Fruit fly (Drosophila melanogaster) whole organism, embryonic: Measurements from ENCODE around the gene CycB3.
A peak's percentile ranks its signal among the peaks of the same experiment; 100 is the strongest.

Experiments used
- ATbp ChIP-seq: fragments of 200-800 bp; sonication (Bioruptor generic); optimal IDR thresholded peaks from 2 replicates; lab custom pipeline; 2017; ENCODE audit warnings: missing biosample characterization, mild to moderate bottlenecking, missing genetic modification characterization, missing genetic modification reagents
- Antp ChIP-seq: fragments of 200-800 bp; sonication (Bioruptor generic); optimal IDR thresholded peaks from 3 replicates; lab custom pipeline; 2016; ENCODE audit warnings: missing biosample characterization, missing genetic modification characterization
- CG10431 ChIP-seq: fragments of 200-800 bp; sonication (Bioruptor generic); optimal IDR thresholded peaks from 3 replicates; lab custom pipeline; 2018; ENCODE audit warnings: missing biosample characterization, mild to moderate bottlenecking, missing genetic modification characterization
- CG10543 ChIP-seq: fragments of 200-800 bp; sonication (Bioruptor generic); optimal IDR thresholded peaks from 3 replicates; lab custom pipeline; 2017; ENCODE audit warnings: missing biosample characterization, mild to moderate bottlenecking, missing genetic modification characterization, moderate library complexity
- CG10959 ChIP-seq: fragments of 200-800 bp; sonication (Bioruptor generic); IDR thresholded peaks from 2 replicates; pipeline ENCODE4 v1.3.6; 2022; ENCODE audit warnings: missing biosample characterization, missing genetic modification characterization
- CG12391 ChIP-seq: fragments of 200-800 bp; sonication (Bioruptor generic); optimal IDR thresholded peaks from 3 replicates; lab custom pipeline; 2018; ENCODE audit warnings: missing biosample characterization, mild to moderate bottlenecking, missing genetic modification characterization, moderate library complexity
- CG15011 ChIP-seq: fragments of 200-800 bp; sonication (Bioruptor generic); optimal IDR thresholded peaks from 3 replicates; lab custom pipeline; 2018; ENCODE audit warnings: missing biosample characterization, mild to moderate bottlenecking, missing genetic modification characterization
- CG17912 ChIP-seq: fragments of 200-800 bp; sonication (Bioruptor generic); optimal IDR thresholded peaks from 2 replicates; lab custom pipeline; 2018; ENCODE audit warnings: missing biosample characterization, mild to moderate bottlenecking, missing genetic modification characterization
- CG3065 ChIP-seq: fragments of 200-800 bp; sonication (Bioruptor generic); optimal IDR thresholded peaks from 2 replicates; lab custom pipeline; 2016; ENCODE audit warnings: missing biosample characterization, missing genetic modification characterization
- CG33213 ChIP-seq: fragments of 200-800 bp; sonication (Bioruptor generic); optimal IDR thresholded peaks from 3 replicates; lab custom pipeline; 2016; ENCODE audit warnings: missing biosample characterization, missing genetic modification characterization
- CG4404 ChIP-seq: fragments of 200-800 bp; sonication (Bioruptor generic); IDR thresholded peaks from 2 replicates; pipeline ENCODE4 v1.3.6; 2022; ENCODE audit warnings: missing biosample characterization, missing genetic modification characterization
- CG6272 ChIP-seq: fragments of 200-800 bp; sonication (Bioruptor generic); IDR thresholded peaks from 2 replicates; pipeline ENCODE4 v1.3.6; 2022; ENCODE audit warnings: missing biosample characterization, missing genetic modification characterization
- CG6854 ChIP-seq: fragments of 200-800 bp; sonication (Bioruptor generic); optimal IDR thresholded peaks from 3 replicates; lab custom pipeline; 2017; ENCODE audit warnings: missing biosample characterization, mild to moderate bottlenecking, missing genetic modification characterization
- CG7745 ChIP-seq: fragments of 200-800 bp; sonication (Bioruptor generic); optimal IDR thresholded peaks from 2 replicates; lab custom pipeline; 2018; ENCODE audit warnings: missing biosample characterization, mild to moderate bottlenecking, missing genetic modification characterization, moderate library complexity
- CG7963 ChIP-seq: fragments of 200-800 bp; sonication (Bioruptor generic); IDR thresholded peaks from 3 replicates; pipeline ENCODE4 v1.3.6; 2022; ENCODE audit warnings: missing biosample characterization, missing genetic modification characterization; ENCODE audit not compliant: partially characterized antibody
- Dek ChIP-seq: fragments of 200-800 bp; sonication (Bioruptor generic); optimal IDR thresholded peaks from 3 replicates; lab custom pipeline; 2019; ENCODE audit warnings: missing biosample characterization, mild to moderate bottlenecking, missing genetic modification characterization, moderate library complexity
- Dp ChIP-seq: fragments of 200-800 bp; sonication (Bioruptor generic); optimal IDR thresholded peaks from 2 replicates; lab custom pipeline; 2018; ENCODE audit warnings: missing biosample characterization, mild to moderate bottlenecking, missing genetic modification characterization, moderate library complexity
- Drgx ChIP-seq: fragments of 200-800 bp; sonication (Bioruptor generic); IDR thresholded peaks from 2 replicates; pipeline ENCODE4 v1.3.6; 2022; ENCODE audit warnings: missing biosample characterization, missing genetic modification characterization
- Eip74EF ChIP-seq, 2 experiments: fragments of 200-800 bp in 1 of 2; fragments of >200 bp in 1 of 2; sonication (Bioruptor generic) in 1 of 2; optimal IDR thresholded peaks; 2 replicates each; lab custom pipeline; 2017 to 2019; ENCODE audit warnings: missing biosample characterization in 2 of 2, missing genetic modification characterization in 2 of 2, mild to moderate bottlenecking in 1 of 2, moderate library complexity in 1 of 2
- GATAe ChIP-seq: fragments of 200-800 bp; sonication (Bioruptor generic); conservative IDR thresholded peaks from 2 replicates; pipeline ENCODE4 v1.3.6; 2022; ENCODE audit warnings: missing biosample characterization, missing genetic modification characterization
- HmgZ ChIP-seq: fragments of 200-800 bp; sonication (Bioruptor generic); optimal IDR thresholded peaks from 2 replicates; lab custom pipeline; 2018; ENCODE audit warnings: missing biosample characterization, mild to moderate bottlenecking, missing genetic modification characterization
- Hr3 ChIP-seq: fragments of 200-800 bp; sonication (Bioruptor generic); optimal IDR thresholded peaks from 3 replicates; lab custom pipeline; 2016; ENCODE audit warnings: missing biosample characterization, missing genetic modification characterization
- Jarid2 ChIP-seq: fragments of 200-800 bp; sonication (Bioruptor generic); optimal IDR thresholded peaks from 3 replicates; lab custom pipeline; 2017; ENCODE audit warnings: mild to moderate bottlenecking, missing biosample characterization, missing genetic modification reagents, missing genetic modification characterization
- Oli ChIP-seq: fragments of 200-800 bp; sonication (Bioruptor generic); optimal IDR thresholded peaks from 2 replicates; lab custom pipeline; 2018; ENCODE audit warnings: missing biosample characterization, mild to moderate bottlenecking, missing genetic modification characterization, moderate library complexity
- Sin3A ChIP-seq: fragments of >200 bp; optimal IDR thresholded peaks from 2 replicates; lab custom pipeline; 2018
- Ssrp ChIP-seq: fragments of 200-800 bp; sonication (Bioruptor generic); optimal IDR thresholded peaks from 2 replicates; lab custom pipeline; 2018; ENCODE audit warnings: missing biosample characterization, mild to moderate bottlenecking, missing genetic modification characterization, moderate library complexity
- Xbp1 ChIP-seq: fragments of 200-800 bp; sonication (Bioruptor generic); optimal IDR thresholded peaks from 3 replicates; lab custom pipeline; 2016; ENCODE audit warnings: missing biosample characterization, mild to moderate bottlenecking, missing genetic modification characterization
- ara ChIP-seq: fragments of 200-800 bp; sonication (Bioruptor generic); IDR thresholded peaks from 2 replicates; pipeline ENCODE4 v1.3.6; 2022; ENCODE audit warnings: missing biosample characterization, missing genetic modification characterization
- ato ChIP-seq: fragments of 200-800 bp; sonication (Bioruptor generic); IDR thresholded peaks from 2 replicates; pipeline ENCODE4 v1.3.6; 2022; ENCODE audit warnings: missing biosample characterization, missing genetic modification characterization; ENCODE audit not compliant: partially characterized antibody
- chm ChIP-seq: fragments of 200-800 bp; sonication (Bioruptor generic); IDR thresholded peaks from 2 replicates; pipeline ENCODE4 v1.3.6; 2022; ENCODE audit warnings: missing biosample characterization, missing genetic modification characterization
- croc ChIP-seq: fragments of 200-800 bp; sonication (Bioruptor generic); conservative IDR thresholded peaks from 3 replicates; pipeline ENCODE4 v1.3.6; 2022; ENCODE audit warnings: missing biosample characterization, missing genetic modification characterization
- cwo ChIP-seq: fragments of 200-800 bp; sonication (Bioruptor generic); optimal IDR thresholded peaks from 3 replicates; lab custom pipeline; 2017; ENCODE audit warnings: missing biosample characterization, missing genetic modification characterization, mild to moderate bottlenecking, moderate library complexity, missing genetic modification reagents
- danr ChIP-seq: fragments of 200-800 bp; sonication (Bioruptor generic); IDR thresholded peaks from 2 replicates; pipeline ENCODE4 v1.3.6; 2022; ENCODE audit warnings: missing biosample characterization, missing genetic modification characterization
- ems ChIP-seq: fragments of 200-800 bp; sonication (Bioruptor generic); optimal IDR thresholded peaks from 3 replicates; lab custom pipeline; 2016; ENCODE audit warnings: missing biosample characterization, missing genetic modification characterization
- hbn ChIP-seq: fragments of 200-800 bp; sonication (Bioruptor generic); IDR thresholded peaks from 2 replicates; pipeline ENCODE4 v1.3.6; 2022; ENCODE audit warnings: missing biosample characterization, missing genetic modification characterization; ENCODE audit not compliant: partially characterized antibody
- ind ChIP-seq: fragments of 200-800 bp; sonication (Bioruptor generic); optimal IDR thresholded peaks from 3 replicates; lab custom pipeline; 2016; ENCODE audit warnings: missing biosample characterization, missing genetic modification characterization
- nmo ChIP-seq: fragments of 200-800 bp; sonication (Bioruptor generic); optimal IDR thresholded peaks from 2 replicates; lab custom pipeline; 2018; ENCODE audit warnings: missing biosample characterization, mild to moderate bottlenecking, missing genetic modification characterization, moderate library complexity
- org-1 ChIP-seq: fragments of 200-800 bp; sonication (Bioruptor generic); optimal IDR thresholded peaks from 2 replicates; lab custom pipeline; 2017; ENCODE audit warnings: missing biosample characterization, missing genetic modification characterization
- pan ChIP-seq, 4 experiments: fragments of >200 bp in 3 of 4; fragments of 200-800 bp in 1 of 4; sonication (Bioruptor generic) in 1 of 4; optimal IDR thresholded peaks in 3 of 4; IDR thresholded peaks in 1 of 4; 2 replicates each; pipeline versions ENCODE4 v1.3.6 to Lab custom; 2017 to 2022; ENCODE audit warnings: missing biosample characterization in 2 of 4, missing genetic modification characterization in 2 of 4, mixed read lengths in 1 of 4
- pfk ChIP-seq: fragments of 200-800 bp; sonication (Bioruptor generic); optimal IDR thresholded peaks from 2 replicates; lab custom pipeline; 2018; ENCODE audit warnings: missing biosample characterization, mild to moderate bottlenecking, missing genetic modification characterization, moderate library complexity
- phol ChIP-seq: fragments of 200-800 bp; sonication (Bioruptor generic); optimal IDR thresholded peaks from 3 replicates; lab custom pipeline; 2018; ENCODE audit warnings: missing biosample characterization, mild to moderate bottlenecking, missing genetic modification characterization, moderate library complexity
- pzg ChIP-seq: fragments of 200-800 bp; sonication (Bioruptor generic); optimal IDR thresholded peaks from 3 replicates; lab custom pipeline; 2018; ENCODE audit warnings: missing biosample characterization, mild to moderate bottlenecking, missing genetic modification characterization, moderate library complexity
- row ChIP-seq: fragments of 200-800 bp; sonication (Bioruptor generic); IDR thresholded peaks from 3 replicates; pipeline ENCODE4 v1.3.6; 2022; ENCODE audit warnings: missing biosample characterization, missing genetic modification characterization
- schlank ChIP-seq: fragments of 200-800 bp; sonication (Bioruptor generic); optimal IDR thresholded peaks from 2 replicates; lab custom pipeline; 2018; ENCODE audit warnings: missing biosample characterization, mild to moderate bottlenecking, missing genetic modification characterization
- sim ChIP-seq: fragments of 200-800 bp; sonication (Bioruptor generic); IDR thresholded peaks from 2 replicates; pipeline ENCODE4 v1.3.6; 2022; ENCODE audit warnings: missing biosample characterization, missing genetic modification characterization
- slbo ChIP-seq: fragments of 200-800 bp; sonication (Bioruptor generic); IDR thresholded peaks from 2 replicates; pipeline ENCODE4 v1.3.6; 2022; ENCODE audit warnings: missing biosample characterization, missing genetic modification characterization
- slou ChIP-seq: fragments of 200-800 bp; sonication (Bioruptor generic); optimal IDR thresholded peaks from 3 replicates; lab custom pipeline; 2016; ENCODE audit warnings: missing biosample characterization, missing genetic modification characterization
- tll ChIP-seq, 2 experiments: fragments of 200-800 bp in 1 of 2; fragments of >200 bp in 1 of 2; sonication (Bioruptor generic) in 1 of 2; optimal IDR thresholded peaks; 2 replicates each; lab custom pipeline; 2017 to 2019; ENCODE audit warnings: missing biosample characterization in 2 of 2, missing genetic modification characterization in 2 of 2, mild to moderate bottlenecking in 1 of 2, moderate library complexity in 1 of 2
- trem ChIP-seq: fragments of 200-800 bp; optimal IDR thresholded peaks from 3 replicates; lab custom pipeline; 2019; ENCODE audit warnings: missing biosample characterization, mild to moderate bottlenecking, missing genetic modification characterization, moderate library complexity

CycB3 gene

DNA sequence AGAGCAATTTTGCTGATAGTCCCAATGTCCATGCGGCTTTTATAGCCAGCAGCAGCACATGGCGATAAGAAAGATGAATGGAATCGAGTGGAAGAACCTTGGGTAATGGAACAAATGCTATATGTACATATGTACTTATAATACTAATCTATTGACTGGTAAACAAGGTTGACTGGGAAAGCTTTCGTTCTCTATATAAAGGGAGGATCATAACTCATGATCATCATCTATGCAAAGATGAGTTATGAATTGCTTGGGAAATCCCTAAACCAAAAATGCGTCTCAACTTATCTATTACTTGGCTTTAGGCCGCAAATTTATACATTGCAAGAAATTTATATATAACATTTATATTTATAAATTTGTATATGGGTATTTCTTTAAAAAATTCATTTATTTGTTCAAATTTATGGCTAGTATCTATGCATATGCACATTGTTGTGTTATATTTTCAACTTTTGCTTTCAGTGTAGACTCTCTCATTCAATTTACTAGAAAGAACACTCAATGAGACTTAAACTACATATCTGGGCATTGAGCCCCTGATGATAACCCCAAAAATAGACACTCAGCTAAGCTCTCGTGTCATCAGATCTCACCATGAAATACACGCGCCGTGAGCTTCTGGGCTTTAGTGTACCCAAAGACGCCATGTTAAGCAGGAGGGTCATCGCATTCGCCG lies 5.8 kb downstream of the CycB3 start, which contains the start of the genes Srg1 and Elal (continued):
- TF ChIP-seq slbo = peak; percentile 68; the same call in 1 of the 2 replicates
- TF ChIP-seq chm = no peak
- TF ChIP-seq CG7745 (tag; lab: Kevin White, UChicago) = no peak
- no peak for TF ChIP-seq CG10431 (GFP tag; lab: Kevin White, UChicago)
- no peak for TF ChIP-seq CG7963 (GFP tag; lab: Robert Waterston, UW)
- no peak for TF ChIP-seq tll (GFP tag; optimal IDR thresholded peaks at IDR 0.05; lab: Kevin White, UChicago)
- peak; percentile 24 for TF ChIP-seq cwo (GFP tag; lab: Kevin White, UChicago)
- TF ChIP-seq CG4404 (GFP tag; lab: Robert Waterston, UW) = no peak
- TF ChIP-seq ems (GFP tag; lab: Kevin White, UChicago) = no peak
- no peak for TF ChIP-seq pan (optimal IDR thresholded peaks at IDR 0.05; lab: Kevin White, UChicago)
- no peak for TF ChIP-seq pan (GFP tag; optimal IDR thresholded peaks at IDR 0.05 in 1 of 2, IDR thresholded peaks at IDR 0.05 in 1 of 2)
- peak; percentile 60 for TF ChIP-seq row (GFP tag; lab: Robert Waterston, UW)
- TF ChIP-seq phol (tag; lab: Kevin White, UChicago) = peak; percentile 15
- no peak for TF ChIP-seq Drgx
- no peak for TF ChIP-seq HmgZ (tag; lab: Kevin White, UChicago)
- TF ChIP-seq CG3065 (GFP tag; lab: Kevin White, UChicago) = no peak
- TF ChIP-seq Sin3A (lab: Kevin White, UChicago) = no peak
- no peak for TF ChIP-seq Ssrp (tag; lab: Kevin White, UChicago)
- peak; percentile 41 for TF ChIP-seq nmo
- TF ChIP-seq CG6272 (GFP tag; lab: Robert Waterston, UW) = no peak
- TF ChIP-seq Jarid2 = no peak
- TF ChIP-seq ato = no peak
- TF ChIP-seq trem (tag; lab: Kevin White, UChicago) = no peak
- TF ChIP-seq sim (GFP tag; lab: Robert Waterston, UW) = no peak
- peak; percentile 39 for TF ChIP-seq Dek
- TF ChIP-seq croc = no peak
- TF ChIP-seq CG6854 = no peak
- TF ChIP-seq Dp (GFP tag; lab: Kevin White, UChicago) = no peak
- no peak for TF ChIP-seq org-1 (GFP tag; lab: Kevin White, UChicago)
- no peak for TF ChIP-seq schlank (tag; lab: Kevin White, UChicago)
- no peak for TF ChIP-seq CG33213
- TF ChIP-seq slou (GFP tag; lab: Kevin White, UChicago) = no peak
- no peak for TF ChIP-seq danr
- TF ChIP-seq pfk = peak; percentile 30
- peak; percentile 6 for TF ChIP-seq Xbp1
- no peak for TF ChIP-seq GATAe (GFP tag; lab: Robert Waterston, UW)
- no peak for TF ChIP-seq CG10543 (GFP tag; lab: Kevin White, UChicago)
- no peak for TF ChIP-seq Antp
- peak; percentile 18 for TF ChIP-seq Oli (tag; lab: Kevin White, UChicago)
- TF ChIP-seq ATbp (GFP tag; lab: Kevin White, UChicago) = no peak
- no peak for TF ChIP-seq CG15011 (GFP tag; lab: Kevin White, UChicago)
- no peak for TF ChIP-seq Hr3 (GFP tag; lab: Kevin White, UChicago)
- peak; percentile 12 for TF ChIP-seq ind (GFP tag; lab: Kevin White, UChicago)
- no peak for TF ChIP-seq pzg (GFP tag; lab: Kevin White, UChicago)
- no peak for TF ChIP-seq Eip74EF (GFP tag; optimal IDR thresholded peaks at IDR 0.05; lab: Kevin White, UChicago)
- no peak for TF ChIP-seq ara (GFP tag; lab: Robert Waterston, UW)
- TF ChIP-seq hbn = no peak
- TF ChIP-seq CG10959 (GFP tag; lab: Robert Waterston, UW) = no peak
- TF ChIP-seq CG12391 (tag; lab: Kevin White, UChicago) = peak; percentile 44
- TF ChIP-seq CG17912 (GFP tag; lab: Kevin White, UChicago) = no peak
